Worm (Caenorhabditis elegans) whole organism, L2 larva: Measurements from ENCODE around the gene F58E6.6.

Source experiments
- R02D3.7 ChIP-seq: fragments of 150-350 bp; optimal IDR thresholded peaks from 2 replicates; lab custom pipeline; 2014; ENCODE audit warnings: missing biosample characterization, missing genetic modification characterization
- elt-1 ChIP-seq: fragments of 150-350 bp; optimal IDR thresholded peaks from 2 replicates; lab custom pipeline; 2014; ENCODE audit warnings: missing biosample characterization, missing genetic modification characterization
- skn-1 ChIP-seq: sonication (generic microtip); optimal IDR thresholded peaks from 2 replicates; lab custom pipeline; 2017; ENCODE audit warnings: missing biosample characterization, missing genetic modification characterization
- unc-39 ChIP-seq: fragments of 150-350 bp; optimal IDR thresholded peaks from 2 replicates; lab custom pipeline; 2014; ENCODE audit warnings: missing biosample characterization, missing genetic modification characterization

- TF ChIP-seq R02D3.7 (tag; lab: Kevin White, UChicago): peak; percentile 32
- TF ChIP-seq elt-1: no peak
- peak; percentile 72 for TF ChIP-seq skn-1 (tag; lab: Kevin White, UChicago)
- TF ChIP-seq unc-39 (tag; lab: Kevin White, UChicago): no peak
Measured at ce11 chrV:9789657-9790261, 36.9 kb upstream of the F58E6.6 start, which contains the start of gene ztf-7.
